Worm (Caenorhabditis elegans) whole organism, midembryonic: ENCODE results near the gene unc-22.

Source experiments
- T22C8.4 ChIP-seq: fragments of 200-800 bp; sonication (Bioruptor generic); IDR thresholded peaks from 2 replicates; pipeline ENCODE4 v1.3.6; 2022; ENCODE audit warnings: missing genetic modification characterization, missing compliant biosample characterization
- cog-1 ChIP-seq: sonication (generic microtip); optimal IDR thresholded peaks from 2 replicates; lab custom pipeline; 2016; ENCODE audit warnings: missing genetic modification characterization, missing compliant biosample characterization
- flt-1 ChIP-seq: fragments of 200-800 bp; sonication (Bioruptor generic); IDR thresholded peaks from 2 replicates; pipeline ENCODE4 v1.3.6; 2022; ENCODE audit warnings: missing genetic modification characterization, missing compliant biosample characterization
- klf-2 ChIP-seq: fragments of 200-800 bp; sonication (Bioruptor generic); conservative IDR thresholded peaks from 2 replicates; pipeline ENCODE4 v1.3.6; 2022; ENCODE audit warnings: missing genetic modification reagents, missing genetic modification characterization, missing compliant biosample characterization
- med-1 ChIP-seq: sonication (generic microtip); optimal IDR thresholded peaks from 2 replicates; lab custom pipeline; 2017; ENCODE audit warnings: missing genetic modification characterization, mild to moderate bottlenecking, missing compliant biosample characterization, antibody characterized with exemption, missing genetic modification reagents; ENCODE audit not compliant: insufficient read depth
- ref-1 ChIP-seq: fragments of 200-800 bp; sonication (Bioruptor generic); conservative IDR thresholded peaks from 2 replicates; pipeline ENCODE4 v1.3.6; 2022; ENCODE audit warnings: missing genetic modification reagents, missing genetic modification characterization, missing compliant biosample characterization
- tab-1 ChIP-seq: fragments of 200-800 bp; sonication (Bioruptor generic); IDR thresholded peaks from 2 replicates; pipeline ENCODE4 v1.3.6; 2022; ENCODE audit warnings: missing genetic modification characterization, missing compliant biosample characterization
- ztf-23 ChIP-seq: fragments of 200-800 bp; sonication (Bioruptor generic); IDR thresholded peaks from 2 replicates; pipeline ENCODE4 v1.3.6; 2022; ENCODE audit warnings: missing genetic modification reagents, missing genetic modification characterization, missing compliant biosample characterization
- ztf-29 ChIP-seq: fragments of 200-800 bp; sonication (Bioruptor generic); IDR thresholded peaks from 2 replicates; pipeline ENCODE4 v1.3.6; 2022; ENCODE audit warnings: missing genetic modification reagents, missing genetic modification characterization, missing compliant biosample characterization

The unc-22 gene

DNA sequence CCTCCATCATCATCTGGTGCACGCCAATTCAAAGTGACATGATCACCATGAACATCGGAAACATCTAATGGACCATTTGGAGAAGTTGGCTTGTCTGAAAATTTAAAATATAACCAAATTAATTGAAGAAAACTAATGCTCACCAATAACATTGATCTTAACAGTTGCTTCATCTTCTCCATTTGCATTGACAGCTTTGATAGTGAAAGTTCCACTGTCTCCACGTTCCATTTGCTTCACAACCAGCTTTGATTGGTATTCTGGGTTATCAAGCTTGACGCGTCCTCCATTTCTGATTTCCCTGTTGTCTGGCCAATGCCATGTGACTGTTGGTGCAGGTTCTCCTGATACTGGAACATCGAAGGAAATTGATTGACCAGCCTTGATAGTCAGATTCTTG, 24.4 kb downstream of the unc-22 start:
- no peak for TF ChIP-seq tab-1 (GFP tag; lab: Robert Waterston, UW)
- no peak for TF ChIP-seq ztf-23 (GFP tag; lab: Robert Waterston, UW)
- no peak for TF ChIP-seq ref-1 (GFP tag; lab: Robert Waterston, UW)
- no peak for TF ChIP-seq T22C8.4 (GFP tag; lab: Robert Waterston, UW)
- no peak for TF ChIP-seq cog-1 (tag; lab: Kevin White, UChicago)
- TF ChIP-seq klf-2 (GFP tag; lab: Robert Waterston, UW) = no peak
- no peak for TF ChIP-seq ztf-29 (GFP tag; lab: Robert Waterston, UW)

DNA sequence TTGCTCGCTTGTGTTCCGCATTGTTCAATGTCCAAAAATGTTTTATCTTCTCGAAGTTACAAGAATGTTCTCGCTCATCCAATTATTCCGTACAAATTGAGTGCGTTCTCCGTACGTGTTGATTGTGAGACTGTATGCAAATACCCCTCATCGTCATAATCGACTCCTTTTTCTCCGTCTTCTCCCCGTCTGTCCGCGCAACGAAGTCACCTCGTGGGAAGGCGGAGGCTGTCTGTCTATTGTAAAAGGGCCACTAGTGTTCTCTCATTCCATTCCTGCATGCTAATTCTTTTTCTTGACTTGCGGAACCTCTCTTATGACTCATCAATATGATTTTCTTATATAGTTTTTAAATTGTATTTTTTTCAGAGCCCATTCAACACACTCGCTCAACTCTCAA, 40.6 kb downstream of the unc-22 start, which contains the start of gene ZK829.9:
Gene ZK829.9 (plus strand): TSS at position 364 of the 400 bp plus-strand sequence.
- TF ChIP-seq tab-1 (GFP tag; lab: Robert Waterston, UW) (no peak), flt-1 (GFP tag; lab: Robert Waterston, UW) (no peak), cog-1 (tag; lab: Kevin White, UChicago) (no peak), ref-1 (GFP tag; lab: Robert Waterston, UW) (no peak), med-1 (GFP tag; lab: Kevin White, UChicago) (no peak), ztf-29 (GFP tag; lab: Robert Waterston, UW) (no peak), T22C8.4 (GFP tag; lab: Robert Waterston, UW) (no peak), klf-2 (GFP tag; lab: Robert Waterston, UW) (no peak)

DNA sequence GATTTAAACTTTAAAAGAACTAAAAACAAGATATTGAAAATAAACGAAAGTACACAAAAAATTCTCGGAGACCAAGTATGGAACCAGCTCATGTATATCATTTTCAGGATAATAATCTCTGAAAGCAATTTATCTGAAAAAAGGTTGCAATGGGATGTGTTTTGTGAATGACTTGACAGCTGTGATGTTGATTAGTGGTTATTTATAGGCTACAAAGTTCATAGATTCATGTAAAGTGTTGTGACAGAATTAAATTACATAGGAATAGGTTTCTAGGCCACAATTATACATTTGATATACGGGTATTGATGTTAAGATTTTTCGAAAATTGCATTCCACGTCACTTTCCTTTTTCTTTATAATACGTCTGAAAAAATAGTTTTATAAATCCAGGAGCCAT, 45.5 kb downstream of the unc-22 start, which contains the start of gene srj-1:
Gene srj-1 (minus strand): TSS at position 101 of the 400 bp plus-strand sequence.
- no peak for TF ChIP-seq ref-1 (GFP tag; lab: Robert Waterston, UW)
- no peak for TF ChIP-seq ztf-29 (GFP tag; lab: Robert Waterston, UW)
- TF ChIP-seq tab-1 (GFP tag; lab: Robert Waterston, UW) = no peak
- TF ChIP-seq med-1 (GFP tag; lab: Kevin White, UChicago) = no peak
- TF ChIP-seq ztf-23 (GFP tag; lab: Robert Waterston, UW) = no peak
- no peak for TF ChIP-seq cog-1 (tag; lab: Kevin White, UChicago)
- no peak for TF ChIP-seq T22C8.4 (GFP tag; lab: Robert Waterston, UW)
- TF ChIP-seq klf-2 (GFP tag; lab: Robert Waterston, UW) = no peak
- no peak for TF ChIP-seq flt-1 (GFP tag; lab: Robert Waterston, UW)

DNA sequence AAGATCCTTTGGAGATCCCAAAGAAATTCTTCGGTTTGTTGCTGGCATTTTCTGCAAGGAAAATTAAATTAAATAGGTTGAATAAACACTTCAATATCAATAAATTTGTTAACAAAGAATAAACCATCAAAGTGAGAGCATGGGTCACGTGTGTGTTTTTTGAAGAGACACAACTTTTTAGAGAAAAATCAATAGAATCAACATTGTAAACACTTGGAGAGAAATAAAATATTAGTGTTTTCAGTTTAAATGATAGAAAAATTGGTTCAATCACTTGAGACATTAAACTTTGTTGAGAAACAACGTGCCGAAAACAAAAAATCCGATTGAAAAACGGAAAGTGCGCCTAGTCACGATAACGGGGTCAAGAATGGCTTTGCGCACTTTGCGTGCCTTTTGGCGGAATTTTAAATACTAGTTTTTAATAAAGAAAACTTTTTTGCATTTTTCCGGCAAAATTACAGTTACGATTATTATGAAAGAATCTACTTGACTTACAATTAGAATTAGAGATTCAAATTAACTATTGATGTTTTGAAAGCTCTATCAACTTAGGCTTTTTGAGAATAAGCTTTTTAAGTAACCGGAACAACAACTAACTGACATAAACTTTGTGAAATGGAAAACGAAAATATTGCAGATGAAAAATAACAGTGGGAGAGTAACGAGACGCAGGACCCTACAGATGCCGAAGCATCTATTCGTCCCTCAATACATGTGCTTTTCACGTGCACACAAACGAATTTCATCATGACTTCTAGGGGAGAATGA, 49.1 kb downstream of the unc-22 start, which contains the start of gene ZK829.7:
Gene ZK829.7 (minus strand): TSS at position 51 of the 771 bp plus-strand sequence.
- peak; percentile 2 for TF ChIP-seq cog-1 (tag; lab: Kevin White, UChicago)
- TF ChIP-seq ref-1 (GFP tag; lab: Robert Waterston, UW) = no peak

DNA sequence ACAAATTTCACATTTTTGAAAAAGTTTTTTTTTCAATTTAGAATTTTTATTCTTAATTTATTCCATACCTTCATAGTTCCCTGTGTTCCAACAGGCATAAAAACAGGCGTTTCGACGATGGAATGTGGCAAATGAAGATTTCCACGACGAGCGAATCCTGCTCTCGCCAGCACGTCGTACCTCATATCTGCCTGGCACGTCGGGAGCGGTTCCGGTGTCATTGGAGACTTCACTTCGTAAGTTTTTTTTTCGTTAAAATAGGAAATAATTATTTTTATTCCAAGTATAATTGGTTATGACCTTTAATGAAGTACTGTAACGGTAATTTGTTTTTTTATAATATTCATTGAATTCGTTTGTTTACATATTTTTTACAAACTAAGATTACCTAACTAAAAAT, 51.2 kb downstream of the unc-22 start, which contains the start of gene tgt-1:
Gene tgt-1 (minus strand): TSS at position 232 of the 400 bp plus-strand sequence.
- TF ChIP-seq T22C8.4 (GFP tag; lab: Robert Waterston, UW) = no peak
- no peak for TF ChIP-seq ref-1 (GFP tag; lab: Robert Waterston, UW)
- TF ChIP-seq med-1 (GFP tag; lab: Kevin White, UChicago) = no peak

DNA sequence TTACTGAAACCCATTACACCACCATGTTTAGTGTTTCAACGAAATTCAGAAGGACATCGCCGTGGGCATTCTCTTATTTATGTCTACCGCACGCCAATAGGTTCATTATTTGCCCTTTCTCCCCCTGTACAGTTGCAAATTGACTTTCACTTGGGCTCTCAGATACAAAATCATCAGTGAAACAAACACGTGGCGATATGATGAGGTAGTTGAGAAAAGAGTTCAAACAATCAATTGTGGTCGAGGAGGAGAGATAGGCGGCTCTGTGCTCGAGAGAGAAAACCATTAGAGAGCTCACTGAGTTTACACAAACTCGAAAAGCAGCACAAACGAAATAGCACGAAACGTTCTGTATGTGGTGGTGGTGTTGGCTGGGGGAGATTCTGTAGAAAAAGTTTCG, 53.7 kb downstream of the unc-22 start:
- TF ChIP-seq cog-1 (tag; lab: Kevin White, UChicago) = no peak
- TF ChIP-seq ztf-23 (GFP tag; lab: Robert Waterston, UW) = no peak
- TF ChIP-seq flt-1 (GFP tag; lab: Robert Waterston, UW) = no peak
- no peak for TF ChIP-seq ref-1 (GFP tag; lab: Robert Waterston, UW)
- no peak for TF ChIP-seq ztf-29 (GFP tag; lab: Robert Waterston, UW)
- TF ChIP-seq klf-2 (GFP tag; lab: Robert Waterston, UW) = no peak
- TF ChIP-seq T22C8.4 (GFP tag; lab: Robert Waterston, UW) = no peak
- no peak for TF ChIP-seq med-1 (GFP tag; lab: Kevin White, UChicago)
- no peak for TF ChIP-seq tab-1 (GFP tag; lab: Robert Waterston, UW)

DNA sequence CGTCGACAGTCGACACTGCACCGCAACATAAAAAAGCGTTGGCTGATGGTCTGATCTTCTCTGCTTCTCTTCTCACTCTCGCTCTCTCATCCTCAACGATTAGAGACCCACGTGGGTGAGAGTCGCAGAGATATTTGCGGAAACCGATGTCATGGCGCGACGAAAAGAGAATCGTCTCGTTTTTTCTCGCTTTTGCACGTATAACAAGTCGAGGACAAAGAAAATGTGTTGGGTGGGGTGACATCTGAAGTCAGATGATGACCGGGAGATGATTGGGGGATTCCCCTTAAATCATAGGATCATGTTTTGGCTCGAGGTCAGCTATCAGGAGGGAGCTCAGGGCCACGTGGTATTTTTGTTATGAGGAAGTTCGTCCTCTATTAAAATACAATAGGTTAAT, 54.4 kb downstream of the unc-22 start:
- TF ChIP-seq ztf-29 (GFP tag; lab: Robert Waterston, UW) (no peak), med-1 (GFP tag; lab: Kevin White, UChicago) (no peak), cog-1 (tag; lab: Kevin White, UChicago) (no peak), ztf-23 (GFP tag; lab: Robert Waterston, UW) (no peak), T22C8.4 (GFP tag; lab: Robert Waterston, UW) (no peak), ref-1 (GFP tag; lab: Robert Waterston, UW) (no peak), flt-1 (GFP tag; lab: Robert Waterston, UW) (no peak), tab-1 (GFP tag; lab: Robert Waterston, UW) (no peak), klf-2 (GFP tag; lab: Robert Waterston, UW) (no peak)

DNA sequence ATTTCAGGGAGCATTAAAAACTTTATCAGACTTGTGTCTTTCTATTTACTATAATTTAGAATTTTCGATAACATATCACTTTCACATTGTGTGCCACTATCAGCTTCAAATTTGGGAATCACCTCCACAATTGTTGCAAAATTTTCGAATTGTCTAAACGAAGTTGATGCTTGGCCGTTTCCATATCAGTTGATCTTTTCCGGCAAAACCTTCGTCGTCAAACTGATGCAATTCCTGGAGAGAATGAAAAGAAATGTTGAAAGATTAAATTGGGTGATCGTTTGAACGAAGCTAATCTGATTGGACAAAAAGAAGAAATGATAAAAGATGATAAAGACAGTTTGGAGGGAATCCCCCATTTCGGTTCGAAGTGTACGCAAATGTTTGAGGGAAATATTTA, 55.2 kb downstream of the unc-22 start:
- no peak for TF ChIP-seq ztf-23 (GFP tag; lab: Robert Waterston, UW)
- TF ChIP-seq flt-1 (GFP tag; lab: Robert Waterston, UW) = no peak
- TF ChIP-seq klf-2 (GFP tag; lab: Robert Waterston, UW) = no peak
- TF ChIP-seq med-1 (GFP tag; lab: Kevin White, UChicago) = no peak
- TF ChIP-seq ref-1 (GFP tag; lab: Robert Waterston, UW) = no peak
- no peak for TF ChIP-seq T22C8.4 (GFP tag; lab: Robert Waterston, UW)
- no peak for TF ChIP-seq cog-1 (tag; lab: Kevin White, UChicago)
- no peak for TF ChIP-seq ztf-29 (GFP tag; lab: Robert Waterston, UW)
- TF ChIP-seq tab-1 (GFP tag; lab: Robert Waterston, UW) = no peak
